Worm (Caenorhabditis elegans): Measurements from ENCODE around the gene F58H1.7.

F58H1.7 gene

DNA sequence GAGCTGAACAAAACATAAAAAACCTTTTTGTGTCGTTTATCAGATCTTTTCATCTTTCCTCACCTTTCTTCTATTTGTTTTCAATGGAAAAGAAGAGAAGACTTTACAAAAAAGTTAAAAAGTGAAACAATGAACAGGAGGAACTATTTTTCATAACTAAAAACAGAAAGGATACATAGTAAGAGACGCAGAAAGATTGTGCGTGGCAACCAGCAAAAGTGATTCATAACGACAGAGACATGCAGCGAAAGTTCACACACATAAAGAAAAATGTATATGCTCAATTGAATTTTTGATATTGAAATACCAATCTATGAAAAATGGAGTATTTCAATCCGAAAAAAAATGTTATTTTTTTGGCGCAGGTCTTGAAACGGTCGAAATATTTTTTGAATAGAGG is 25.2 kb upstream of the F58H1.7 start:
- no peak for TF ChIP-seq Y105C5A.15 (GFP tag; IDR thresholded peaks at IDR 0.05)
- peak; percentile 81 for TF ChIP-seq nhr-6 (tag; optimal IDR thresholded peaks at IDR 0.05)
- peak; percentile 50 for TF ChIP-seq dve-1 (tag; optimal IDR thresholded peaks at IDR 0.05; ENCODE audit: insufficient read depth)
- peak in 1 of 2 experiments; percentile 43 for TF ChIP-seq lsy-2 (tag; optimal IDR thresholded peaks at IDR 0.05)
- no peak for TF ChIP-seq dmd-6 (GFP tag; IDR thresholded peaks at IDR 0.05)

DNA sequence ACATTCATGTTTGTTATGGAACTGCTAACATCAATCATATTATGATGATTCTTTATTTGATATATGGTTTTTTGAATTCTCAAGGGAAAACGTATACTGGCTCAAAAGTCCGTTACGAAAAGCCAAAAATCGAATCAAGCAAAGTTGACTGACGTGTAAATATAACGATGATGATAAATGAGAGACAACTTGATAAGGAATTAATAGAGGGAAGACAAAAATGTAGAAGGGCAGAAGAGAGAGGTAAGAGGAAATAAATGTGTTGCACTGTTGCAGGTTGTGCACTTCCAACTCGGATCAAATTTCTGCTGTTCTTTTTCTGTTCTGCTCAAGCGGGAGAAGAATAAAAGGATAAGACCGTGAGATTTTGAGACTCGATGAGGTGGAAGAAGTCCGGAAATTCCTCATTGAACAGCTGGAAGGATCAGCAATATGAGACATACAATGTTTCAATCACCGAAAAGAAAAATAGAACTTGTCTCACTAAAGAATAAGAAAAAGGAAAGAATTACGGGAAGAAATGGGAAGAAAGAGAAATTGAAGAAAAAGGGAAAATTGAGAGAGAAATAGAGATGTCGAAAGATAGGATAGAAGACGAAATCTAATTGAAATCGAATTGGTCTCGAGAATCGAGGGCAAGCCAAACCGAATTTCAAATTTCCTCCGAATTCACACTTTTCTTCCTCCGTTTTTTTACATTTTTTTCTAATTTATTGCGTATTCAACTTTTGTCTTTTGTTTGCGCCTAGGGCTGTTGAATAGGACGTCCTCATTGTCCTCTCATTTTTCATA is 21.7 kb upstream of the F58H1.7 start:
- TF ChIP-seq zip-2 (tag; optimal IDR thresholded peaks at IDR 0.05) (no peak), hlh-11 (tag; optimal IDR thresholded peaks at IDR 0.05) (peak; percentile 0), sdz-12 (GFP tag; optimal IDR thresholded peaks at IDR 0.05) (no peak), ama-1 (optimal IDR thresholded peaks at IDR 0.05) (no peak), snpc-1.2 (GFP tag; IDR thresholded peaks at IDR 0.05) (no peak), F44E2.7 (GFP tag; IDR thresholded peaks at IDR 0.05) (no peak), R02D3.7 (tag; optimal IDR thresholded peaks at IDR 0.05) (no peak), attf-4 (tag; optimal IDR thresholded peaks at IDR 0.05) (no peak), ceh-20 (GFP tag; IDR thresholded peaks at IDR 0.05) (peak; percentile 69), fkh-10 (GFP tag; optimal IDR thresholded peaks at IDR 0.05) (peak; percentile 48), Y5F2A.4 (GFP tag; optimal IDR thresholded peaks at IDR 0.05) (no peak), Y105C5A.15 (GFP tag; IDR thresholded peaks at IDR 0.05) (no peak), lin-1 (GFP tag; IDR thresholded peaks at IDR 0.05) (no peak), dpl-1 (GFP tag; optimal IDR thresholded peaks at IDR 0.05) (peak; percentile 4), ceh-62 (tag; optimal IDR thresholded peaks at IDR 0.05) (no peak), ceh-44 (GFP tag; IDR thresholded peaks at IDR 0.05) (no peak), hif-1 (tag; optimal IDR thresholded peaks at IDR 0.05) (no peak), daf-8 (GFP tag; IDR thresholded peaks at IDR 0.05) (no peak), pqm-1 (tag; optimal IDR thresholded peaks at IDR 0.05) (peak; percentile 61), aly-2 (tag; optimal IDR thresholded peaks at IDR 0.05) (no peak), egl-43 (GFP tag; IDR thresholded peaks at IDR 0.05) (no peak), nhr-76 (tag; optimal IDR thresholded peaks at IDR 0.05) (no peak), arid-1 (GFP tag; conservative IDR thresholded peaks at IDR 0.05) (no peak), daf-16 (GFP tag; optimal IDR thresholded peaks at IDR 0.05) (no peak), daf-16 (tag; optimal IDR thresholded peaks at IDR 0.05) (peak; percentile 22), lim-7 (GFP tag; IDR thresholded peaks at IDR 0.05) (no peak), lin-29 (GFP tag; IDR thresholded peaks at IDR 0.05) (no peak), zfp-2 (tag; optimal IDR thresholded peaks at IDR 0.05) (no peak), nhr-6 (tag; optimal IDR thresholded peaks at IDR 0.05) (peak; percentile 65), aha-1 (tag) (peak; percentile 3), ces-1 (GFP tag; optimal IDR thresholded peaks at IDR 0.05) (peak; percentile 62), dmd-6 (GFP tag; IDR thresholded peaks at IDR 0.05) (peak; percentile 62), F37D6.2 (tag; optimal IDR thresholded peaks at IDR 0.05) (no peak), nhr-42 (GFP tag; IDR thresholded peaks at IDR 0.05) (no peak), nhr-28 (tag; optimal IDR thresholded peaks at IDR 0.05) (peak; percentile 25), unc-62 (GFP tag; optimal IDR thresholded peaks at IDR 0.05 in 1 of 2) (no peak), unc-62 (tag; optimal IDR thresholded peaks at IDR 0.05) (no peak), dve-1 (tag; optimal IDR thresholded peaks at IDR 0.05; ENCODE audit: insufficient read depth) (no peak), lsy-2 (tag; optimal IDR thresholded peaks at IDR 0.05) (peak in 1 of 2 experiments; percentile 26), jun-1 (tag; optimal IDR thresholded peaks at IDR 0.05) (no peak), ctbp-1 (GFP tag; IDR thresholded peaks at IDR 0.05) (no peak), daf-12 (tag; optimal IDR thresholded peaks at IDR 0.05) (no peak), zag-1 (tag; optimal IDR thresholded peaks at IDR 0.05) (no peak)
